Fruit fly (Drosophila melanogaster) whole organism, embryonic: Measurements from ENCODE around the gene FeCH.

Experiments used
- BEAF-32 ChIP-seq: fragments of 200-800 bp; sonication (Bioruptor generic); optimal IDR thresholded peaks from 3 replicates; lab custom pipeline; 2017; ENCODE audit warnings: missing biosample characterization, missing genetic modification characterization, mild to moderate bottlenecking, moderate library complexity, missing genetic modification reagents
- Blimp-1 ChIP-seq: fragments of 200-800 bp; sonication (Bioruptor generic); optimal IDR thresholded peaks from 3 replicates; lab custom pipeline; 2018; ENCODE audit warnings: missing biosample characterization, missing genetic modification characterization, mild to moderate bottlenecking, moderate library complexity, missing genetic modification reagents
- CG10274 ChIP-seq: fragments of 200-800 bp; sonication (Bioruptor generic); optimal IDR thresholded peaks from 3 replicates; lab custom pipeline; 2017; ENCODE audit warnings: missing biosample characterization, mild to moderate bottlenecking, missing genetic modification characterization
- CG10543 ChIP-seq: fragments of 200-800 bp; sonication (Bioruptor generic); optimal IDR thresholded peaks from 3 replicates; lab custom pipeline; 2017; ENCODE audit warnings: missing biosample characterization, mild to moderate bottlenecking, missing genetic modification characterization, moderate library complexity
- CG10654 ChIP-seq: fragments of 200-800 bp; sonication (Bioruptor generic); optimal IDR thresholded peaks from 2 replicates; lab custom pipeline; 2016; ENCODE audit warnings: missing biosample characterization, missing genetic modification characterization
- CG11398 ChIP-seq: fragments of 200-800 bp; sonication (Bioruptor generic); optimal IDR thresholded peaks from 2 replicates; lab custom pipeline; 2016; ENCODE audit warnings: missing biosample characterization, missing genetic modification characterization
- CG11723 ChIP-seq: fragments of 200-800 bp; sonication (Bioruptor generic); optimal IDR thresholded peaks from 2 replicates; lab custom pipeline; 2017; ENCODE audit warnings: missing biosample characterization, mild to moderate bottlenecking, missing genetic modification characterization
- CG12769 ChIP-seq: fragments of 200-800 bp; sonication (Bioruptor generic); optimal IDR thresholded peaks from 2 replicates; lab custom pipeline; 2019; ENCODE audit warnings: missing biosample characterization, mild to moderate bottlenecking, missing genetic modification characterization, moderate library complexity
- CG13287 ChIP-seq: fragments of 200-800 bp; sonication (Bioruptor generic); IDR thresholded peaks from 2 replicates; pipeline ENCODE4 v1.3.6; 2022; ENCODE audit warnings: missing biosample characterization, missing genetic modification characterization; ENCODE audit not compliant: partially characterized antibody
- CG16779 ChIP-seq: fragments of 200-800 bp; sonication (Bioruptor generic); IDR thresholded peaks from 2 replicates; pipeline ENCODE4 v1.3.6; 2022; ENCODE audit warnings: missing biosample characterization, missing genetic modification characterization
- CG17612 ChIP-seq: fragments of 200-800 bp; sonication (Bioruptor generic); IDR thresholded peaks from 2 replicates; pipeline ENCODE4 v1.3.6; 2022; ENCODE audit warnings: missing biosample characterization, missing genetic modification characterization
- CG30431 ChIP-seq: fragments of 200-800 bp; sonication (Bioruptor generic); optimal IDR thresholded peaks from 2 replicates; lab custom pipeline; 2017; ENCODE audit warnings: missing biosample characterization, missing genetic modification characterization
- CG3065 ChIP-seq: fragments of 200-800 bp; sonication (Bioruptor generic); optimal IDR thresholded peaks from 2 replicates; lab custom pipeline; 2016; ENCODE audit warnings: missing biosample characterization, missing genetic modification characterization
- CG31388 ChIP-seq: fragments of 200-800 bp; sonication (Bioruptor generic); optimal IDR thresholded peaks from 2 replicates; lab custom pipeline; 2016; ENCODE audit warnings: missing biosample characterization, missing genetic modification characterization
- CG31441 ChIP-seq: fragments of 200-800 bp; sonication (Bioruptor generic); IDR thresholded peaks from 2 replicates; pipeline ENCODE4 v1.3.6; 2022; ENCODE audit warnings: missing biosample characterization, missing genetic modification characterization
- CG32767 ChIP-seq: fragments of 200-800 bp; sonication (Bioruptor generic); IDR thresholded peaks from 2 replicates; pipeline ENCODE4 v1.3.6; 2022; ENCODE audit warnings: missing biosample characterization, missing genetic modification characterization
- CG32772 ChIP-seq: fragments of 200-800 bp; sonication (Bioruptor generic); IDR thresholded peaks from 2 replicates; pipeline ENCODE4 v1.3.6; 2022; ENCODE audit warnings: missing biosample characterization, missing genetic modification characterization
- CG33557 ChIP-seq: fragments of 200-800 bp; sonication (Bioruptor generic); optimal IDR thresholded peaks from 2 replicates; lab custom pipeline; 2019; ENCODE audit warnings: missing biosample characterization, mild to moderate bottlenecking, missing genetic modification characterization, moderate library complexity
- CG34422 ChIP-seq: fragments of 200-800 bp; sonication (Bioruptor generic); IDR thresholded peaks from 3 replicates; pipeline ENCODE4 v1.3.6; 2022; ENCODE audit warnings: missing biosample characterization, missing genetic modification characterization
- CG43689 ChIP-seq: fragments of 200-800 bp; sonication (Bioruptor generic); IDR thresholded peaks from 2 replicates; pipeline ENCODE4 v1.3.6; 2022; ENCODE audit warnings: missing biosample characterization, missing genetic modification characterization
- CG7987 ChIP-seq: fragments of 200-800 bp; sonication (Bioruptor generic); optimal IDR thresholded peaks from 2 replicates; lab custom pipeline; 2018; ENCODE audit warnings: missing biosample characterization, mild to moderate bottlenecking, missing genetic modification characterization, moderate library complexity
- CoRest ChIP-seq: fragments of 200-800 bp; sonication (Bioruptor generic); optimal IDR thresholded peaks from 3 replicates; lab custom pipeline; 2018; ENCODE audit warnings: missing biosample characterization, mild to moderate bottlenecking, missing genetic modification characterization, moderate library complexity
- Deaf1 ChIP-seq: fragments of 200-800 bp; optimal IDR thresholded peaks from 3 replicates; lab custom pipeline; 2019; ENCODE audit warnings: missing biosample characterization, mild to moderate bottlenecking, missing genetic modification characterization, moderate library complexity
- Ets65A ChIP-seq: fragments of 200-800 bp; sonication (Bioruptor generic); peaks from one replicate; lab custom pipeline; 2016; ENCODE audit warnings: missing biosample characterization, missing genetic modification characterization
- Fer2 ChIP-seq: fragments of 200-800 bp; sonication (Bioruptor generic); optimal IDR thresholded peaks from 2 replicates; lab custom pipeline; 2018; ENCODE audit warnings: missing biosample characterization, mild to moderate bottlenecking, missing genetic modification characterization, moderate library complexity
- Hmx ChIP-seq: fragments of 200-800 bp; sonication (Bioruptor generic); optimal IDR thresholded peaks from 2 replicates; lab custom pipeline; 2016; ENCODE audit warnings: missing biosample characterization, missing genetic modification characterization
- Hr51 ChIP-seq, 2 experiments: fragments of 200-800 bp; sonication (Bioruptor generic); optimal IDR thresholded peaks; 2 replicates in 1 of 2; 3 replicates in 1 of 2; lab custom pipeline; 2016 to 2018; ENCODE audit warnings: missing biosample characterization in 2 of 2, missing genetic modification characterization in 2 of 2, mild to moderate bottlenecking in 1 of 2, moderate library complexity in 1 of 2
- Med ChIP-seq: fragments of 200-800 bp; sonication (Bioruptor generic); peaks from one replicate; lab custom pipeline; 2016; ENCODE audit warnings: missing biosample characterization, missing genetic modification characterization, mild to moderate bottlenecking, inconsistent platforms, moderate library complexity
- Mes4 ChIP-seq: fragments of 200-800 bp; sonication (Bioruptor generic); optimal IDR thresholded peaks from 2 replicates; lab custom pipeline; 2016; ENCODE audit warnings: missing biosample characterization, missing genetic modification characterization
- Pdp1 ChIP-seq, 2 experiments: fragments of 200-800 bp; sonication (Bioruptor generic); optimal IDR thresholded peaks; 3 replicates each; lab custom pipeline; 2016; ENCODE audit warnings: missing biosample characterization in 2 of 2, missing genetic modification characterization in 2 of 2, mild to moderate bottlenecking in 1 of 2, moderate library complexity in 1 of 2
- Ptx1 ChIP-seq: fragments of 200-800 bp; sonication (Bioruptor generic); IDR thresholded peaks from 2 replicates; pipeline ENCODE4 v1.3.6; 2022; ENCODE audit warnings: missing biosample characterization, missing genetic modification characterization
- Sin3A ChIP-seq: fragments of >200 bp; optimal IDR thresholded peaks from 2 replicates; lab custom pipeline; 2018
- Trl ChIP-seq, 3 experiments: fragments of >200 bp in 2 of 3; fragments of 200-800 bp in 1 of 3; sonication (Bioruptor generic) in 1 of 3; optimal IDR thresholded peaks; 2 replicates in 1 of 3; 3 replicates in 2 of 3; lab custom pipeline; 2016 to 2017; ENCODE audit warnings: missing biosample characterization in 1 of 3, missing genetic modification characterization in 1 of 3
- abd-A ChIP-seq: fragments of 200-800 bp; sonication (Bioruptor generic); optimal IDR thresholded peaks from 3 replicates; lab custom pipeline; 2019; ENCODE audit warnings: missing biosample characterization, mild to moderate bottlenecking, missing genetic modification characterization, moderate library complexity
- ase ChIP-seq: fragments of 200-800 bp; sonication (Bioruptor generic); IDR thresholded peaks from 3 replicates; pipeline ENCODE4 v1.3.6; 2022; ENCODE audit warnings: missing biosample characterization, missing genetic modification characterization
- bbx ChIP-seq: fragments of 200-800 bp; sonication (Bioruptor generic); IDR thresholded peaks from 2 replicates; pipeline ENCODE4 v1.3.6; 2022; ENCODE audit warnings: missing biosample characterization, missing genetic modification characterization; ENCODE audit not compliant: partially characterized antibody
- cato ChIP-seq: fragments of 200-800 bp; sonication (Bioruptor generic); optimal IDR thresholded peaks from 2 replicates; lab custom pipeline; 2016; ENCODE audit warnings: missing biosample characterization, missing genetic modification characterization, borderline replicate concordance
- cg ChIP-seq: fragments of 200-800 bp; sonication (Bioruptor generic); optimal IDR thresholded peaks from 3 replicates; lab custom pipeline; 2019; ENCODE audit warnings: missing biosample characterization, mild to moderate bottlenecking, missing genetic modification characterization, moderate library complexity
- chinmo ChIP-seq: fragments of 200-800 bp; sonication (Bioruptor generic); IDR thresholded peaks from 4 replicates; pipeline ENCODE4 v1.3.6; 2022; ENCODE audit warnings: missing biosample characterization, missing genetic modification characterization; ENCODE audit not compliant: partially characterized antibody
- crol ChIP-seq: fragments of 200-800 bp; sonication (Bioruptor generic); IDR thresholded peaks from 2 replicates; pipeline ENCODE4 v1.3.6; 2022; ENCODE audit warnings: missing biosample characterization, missing genetic modification characterization
- ewg ChIP-seq: fragments of 200-800 bp; sonication (Bioruptor generic); optimal IDR thresholded peaks from 3 replicates; lab custom pipeline; 2017; ENCODE audit warnings: mild to moderate bottlenecking, missing biosample characterization, missing genetic modification reagents, missing genetic modification characterization
- gt ChIP-seq: fragments of 200-800 bp; sonication (Bioruptor generic); IDR thresholded peaks from 2 replicates; pipeline ENCODE4 v1.3.6; 2022; ENCODE audit warnings: missing biosample characterization, missing genetic modification characterization
- ham ChIP-seq: fragments of 200-800 bp; sonication (Bioruptor generic); IDR thresholded peaks from 2 replicates; pipeline ENCODE4 v1.3.6; 2022; ENCODE audit warnings: missing biosample characterization, missing genetic modification characterization
- lab ChIP-seq: fragments of 200-800 bp; sonication (Bioruptor generic); optimal IDR thresholded peaks from 3 replicates; lab custom pipeline; 2017; ENCODE audit warnings: missing biosample characterization, missing genetic modification characterization, mild to moderate bottlenecking, moderate library complexity, missing genetic modification reagents
- nmo ChIP-seq: fragments of 200-800 bp; sonication (Bioruptor generic); optimal IDR thresholded peaks from 2 replicates; lab custom pipeline; 2018; ENCODE audit warnings: missing biosample characterization, mild to moderate bottlenecking, missing genetic modification characterization, moderate library complexity
- scrt ChIP-seq: fragments of 200-800 bp; sonication (Bioruptor generic); optimal IDR thresholded peaks from 2 replicates; lab custom pipeline; 2018; ENCODE audit warnings: missing biosample characterization, mild to moderate bottlenecking, missing genetic modification characterization, moderate library complexity
- ssp ChIP-seq: fragments of 200-800 bp; sonication (Bioruptor generic); IDR thresholded peaks from 2 replicates; pipeline ENCODE4 v1.3.6; 2022; ENCODE audit warnings: missing biosample characterization, missing genetic modification characterization
- trh ChIP-seq: fragments of 200-800 bp; sonication (Bioruptor generic); optimal IDR thresholded peaks from 2 replicates; lab custom pipeline; 2016; ENCODE audit warnings: missing biosample characterization, missing genetic modification characterization

Gene FeCH

dm6 chr3R:31826422-31826821 is 14.3 kb upstream of the FeCH start:
- TF ChIP-seq scrt (GFP tag; lab: Kevin White, UChicago), result peak; percentile 4
- peak; percentile 78 for TF ChIP-seq Med (GFP tag; lab: Kevin White, UChicago)
- no peak for TF ChIP-seq gt
- no peak for TF ChIP-seq nmo (GFP tag; lab: Kevin White, UChicago)
- TF ChIP-seq CG31441 (GFP tag; lab: Robert Waterston, UW), result no peak
- TF ChIP-seq Ets65A (GFP tag; lab: Kevin White, UChicago), result peak; percentile 88
- TF ChIP-seq abd-A (tag; lab: Kevin White, UChicago), result peak; percentile 93
- peak; percentile 50 for TF ChIP-seq crol (GFP tag; lab: Robert Waterston, UW)
- TF ChIP-seq ham (GFP tag; lab: Robert Waterston, UW), result no peak
- TF ChIP-seq Ptx1 (GFP tag; lab: Robert Waterston, UW), result no peak
- no peak for TF ChIP-seq CG11398 (GFP tag; lab: Kevin White, UChicago)
- TF ChIP-seq CG10654, result no peak
- no peak for TF ChIP-seq Blimp-1 (GFP tag; lab: Kevin White, UChicago)
- no peak for TF ChIP-seq CoRest

dm6 chr3R:31825571-31826068 is 13.5 kb upstream of the FeCH start:
- TF ChIP-seq Trl (optimal IDR thresholded peaks at IDR 0.05; lab: Kevin White, UChicago) (peak in 1 of 2 experiments; percentile 18), Trl (GFP tag; optimal IDR thresholded peaks at IDR 0.05; lab: Kevin White, UChicago) (no peak), trh (GFP tag; lab: Kevin White, UChicago) (no peak), CG33557 (GFP tag; lab: Kevin White, UChicago) (no peak), CG31388 (GFP tag; lab: Kevin White, UChicago) (no peak), CG10543 (peak; percentile 10), lab (GFP tag; lab: Kevin White, UChicago) (no peak), Hr51 (GFP tag; optimal IDR thresholded peaks at IDR 0.05; lab: Kevin White, UChicago) (no peak), scrt (GFP tag; lab: Kevin White, UChicago) (peak; percentile 22), ase (no peak), Pdp1 (GFP tag; optimal IDR thresholded peaks at IDR 0.05; lab: Kevin White, UChicago) (no peak), CG12769 (tag; lab: Kevin White, UChicago) (no peak), CG11398 (GFP tag; lab: Kevin White, UChicago) (no peak), CG10274 (GFP tag; lab: Kevin White, UChicago) (no peak), Mes4 (no peak), Sin3A (no peak), CG11723 (GFP tag; lab: Kevin White, UChicago) (no peak), CG31441 (GFP tag; lab: Robert Waterston, UW) (no peak), Hmx (GFP tag; lab: Kevin White, UChicago) (no peak), CG43689 (GFP tag; lab: Robert Waterston, UW) (no peak), crol (GFP tag; lab: Robert Waterston, UW) (no peak), ssp (GFP tag; lab: Robert Waterston, UW) (no peak), CG17612 (GFP tag; lab: Robert Waterston, UW) (no peak), BEAF-32 (no peak), cg (GFP tag; lab: Kevin White, UChicago) (peak; percentile 13), CG32767 (GFP tag; lab: Robert Waterston, UW) (no peak), CG34422 (GFP tag; lab: Robert Waterston, UW) (peak; percentile 24; the same call in 1 of the 3 replicates), CG3065 (GFP tag; lab: Kevin White, UChicago) (no peak), CG32772 (GFP tag; lab: Robert Waterston, UW) (0 out of 2 replicates have a peak, but pooled peaks have one; percentile 4), CG16779 (GFP tag; lab: Robert Waterston, UW) (0 out of 2 replicates have a peak, but pooled peaks have one; percentile 58), chinmo (GFP tag; lab: Robert Waterston, UW) (0 out of 4 replicates have a peak, but pooled peaks have one; percentile 57), CG30431 (GFP tag; lab: Kevin White, UChicago) (no peak), CG13287 (GFP tag; lab: Robert Waterston, UW) (no peak), bbx (no peak), ewg (GFP tag; lab: Kevin White, UChicago) (peak; percentile 74), Fer2 (tag; lab: Kevin White, UChicago) (no peak), CG7987 (GFP tag; lab: Kevin White, UChicago) (no peak), cato (GFP tag; lab: Kevin White, UChicago) (no peak), Deaf1 (tag; lab: Kevin White, UChicago) (peak; percentile 95)
